Fruit fly (Drosophila melanogaster) whole organism, embryonic: ENCODE measurements around the gene TrpA1.

Experiments used
- ATbp ChIP-seq: fragments of 200-800 bp; sonication (Bioruptor generic); optimal IDR thresholded peaks from 2 replicates; lab custom pipeline; 2017; ENCODE audit warnings: missing biosample characterization, mild to moderate bottlenecking, missing genetic modification characterization, missing genetic modification reagents
- Asciz ChIP-seq: fragments of 200-800 bp; sonication (Bioruptor generic); optimal IDR thresholded peaks from 2 replicates; lab custom pipeline; 2017; ENCODE audit warnings: missing biosample characterization, mild to moderate bottlenecking, missing genetic modification characterization, missing genetic modification reagents
- Awh ChIP-seq: fragments of 200-800 bp; sonication (Bioruptor generic); IDR thresholded peaks from 2 replicates; pipeline ENCODE4, ENCODE4 v1.3.6; 2022; ENCODE audit warnings: missing biosample characterization, missing genetic modification characterization
- CG11093 ChIP-seq: fragments of 200-800 bp; sonication (Bioruptor generic); IDR thresholded peaks from 3 replicates; pipeline ENCODE4 v1.3.6; 2022; ENCODE audit warnings: missing biosample characterization, missing genetic modification characterization
- CG11504 ChIP-seq: fragments of 200-800 bp; sonication (Bioruptor generic); optimal IDR thresholded peaks from 3 replicates; lab custom pipeline; 2019; ENCODE audit warnings: missing biosample characterization, mild to moderate bottlenecking, missing genetic modification characterization, moderate library complexity
- CG11723 ChIP-seq: fragments of 200-800 bp; sonication (Bioruptor generic); optimal IDR thresholded peaks from 2 replicates; lab custom pipeline; 2017; ENCODE audit warnings: missing biosample characterization, mild to moderate bottlenecking, missing genetic modification characterization
- CG12155 ChIP-seq: fragments of 200-800 bp; sonication (Bioruptor generic); optimal IDR thresholded peaks from 3 replicates; lab custom pipeline; 2016; ENCODE audit warnings: missing biosample characterization, missing genetic modification characterization
- CG12219 ChIP-seq: fragments of 200-800 bp; sonication (Bioruptor generic); optimal IDR thresholded peaks from 3 replicates; lab custom pipeline; 2018; ENCODE audit warnings: missing biosample characterization, mild to moderate bottlenecking, missing genetic modification characterization
- CG12659 ChIP-seq: fragments of 200-800 bp; sonication (Bioruptor generic); optimal IDR thresholded peaks from 3 replicates; lab custom pipeline; 2017; ENCODE audit warnings: mild to moderate bottlenecking, missing biosample characterization, missing genetic modification reagents, missing genetic modification characterization
- CG13894 ChIP-seq: fragments of 200-800 bp; sonication (Bioruptor generic); optimal IDR thresholded peaks from 3 replicates; lab custom pipeline; 2018; ENCODE audit warnings: missing biosample characterization, mild to moderate bottlenecking, missing genetic modification characterization, moderate library complexity
- CG1602 ChIP-seq: fragments of 200-800 bp; sonication (Bioruptor generic); optimal IDR thresholded peaks from 3 replicates; lab custom pipeline; 2016; ENCODE audit warnings: missing biosample characterization, missing genetic modification characterization
- CG18011 ChIP-seq: fragments of 200-800 bp; sonication (Bioruptor generic); optimal IDR thresholded peaks from 2 replicates; lab custom pipeline; 2017; ENCODE audit warnings: missing biosample characterization, missing genetic modification characterization, mild to moderate bottlenecking, moderate library complexity, missing genotype
- CG18262 ChIP-seq: fragments of 200-800 bp; optimal IDR thresholded peaks from 3 replicates; lab custom pipeline; 2019; ENCODE audit warnings: missing biosample characterization, mild to moderate bottlenecking, missing genetic modification characterization, moderate library complexity
- CG18599 ChIP-seq: fragments of 200-800 bp; sonication (Bioruptor generic); optimal IDR thresholded peaks from 3 replicates; lab custom pipeline; 2017; ENCODE audit warnings: missing biosample characterization, missing genetic modification characterization, mild to moderate bottlenecking, moderate library complexity, missing genetic modification reagents
- CG30020 ChIP-seq: fragments of 200-800 bp; optimal IDR thresholded peaks from 2 replicates; lab custom pipeline; 2019; ENCODE audit warnings: missing biosample characterization, mild to moderate bottlenecking, missing genetic modification characterization, moderate library complexity
- CG31365 ChIP-seq: fragments of 200-800 bp; sonication (Bioruptor generic); optimal IDR thresholded peaks from 2 replicates; lab custom pipeline; 2018; ENCODE audit warnings: missing biosample characterization, mild to moderate bottlenecking, missing genetic modification characterization
- CG31441 ChIP-seq: fragments of 200-800 bp; sonication (Bioruptor generic); IDR thresholded peaks from 2 replicates; pipeline ENCODE4 v1.3.6; 2022; ENCODE audit warnings: missing biosample characterization, missing genetic modification characterization
- CG4617 ChIP-seq: fragments of 200-800 bp; sonication (Bioruptor generic); optimal IDR thresholded peaks from 3 replicates; lab custom pipeline; 2016; ENCODE audit warnings: missing biosample characterization, missing genetic modification characterization, borderline replicate concordance
- CG6683 ChIP-seq: fragments of 200-800 bp; sonication (Bioruptor generic); optimal IDR thresholded peaks from 2 replicates; lab custom pipeline; 2017; ENCODE audit warnings: missing biosample characterization, mild to moderate bottlenecking, missing genetic modification characterization, missing genetic modification reagents
- CG7372 ChIP-seq: fragments of 200-800 bp; sonication (Bioruptor generic); IDR thresholded peaks from 2 replicates; pipeline ENCODE4 v1.3.6; 2022; ENCODE audit warnings: missing biosample characterization, missing genetic modification characterization
- CG7556 ChIP-seq: fragments of 200-800 bp; sonication (Bioruptor generic); optimal IDR thresholded peaks from 2 replicates; lab custom pipeline; 2017; ENCODE audit warnings: missing biosample characterization, mild to moderate bottlenecking, missing genetic modification characterization
- CG7839 ChIP-seq: fragments of 200-800 bp; sonication (Bioruptor generic); optimal IDR thresholded peaks from 3 replicates; lab custom pipeline; 2018; ENCODE audit warnings: missing biosample characterization, mild to moderate bottlenecking, missing genetic modification characterization, moderate library complexity
- CG9727 ChIP-seq: fragments of 200-800 bp; sonication (Bioruptor generic); optimal IDR thresholded peaks from 3 replicates; lab custom pipeline; 2017; ENCODE audit warnings: missing biosample characterization, mild to moderate bottlenecking, missing genetic modification characterization
- CG9876 ChIP-seq: fragments of 200-800 bp; sonication (Bioruptor generic); optimal IDR thresholded peaks from 2 replicates; lab custom pipeline; 2016; ENCODE audit warnings: missing biosample characterization, missing genetic modification characterization
- CHES-1-like ChIP-seq: fragments of 200-800 bp; sonication (Bioruptor generic); optimal IDR thresholded peaks from 2 replicates; lab custom pipeline; 2016; ENCODE audit warnings: missing biosample characterization, missing genetic modification characterization
- Chrac-16 ChIP-seq: fragments of 200-800 bp; sonication (Bioruptor generic); optimal IDR thresholded peaks from 3 replicates; lab custom pipeline; 2016; ENCODE audit warnings: missing biosample characterization, missing genetic modification characterization
- D ChIP-seq, 2 experiments: fragments of 200-800 bp in 1 of 2; fragments of >200 bp in 1 of 2; sonication (Bioruptor generic) in 1 of 2; optimal IDR thresholded peaks; 2 replicates in 1 of 2; 3 replicates in 1 of 2; lab custom pipeline; 2017; ENCODE audit warnings: mild to moderate bottlenecking in 1 of 2, missing biosample characterization in 1 of 2, missing genetic modification characterization in 1 of 2, missing genetic modification reagents in 1 of 2
- D19A ChIP-seq: fragments of 200-800 bp; optimal IDR thresholded peaks from 3 replicates; lab custom pipeline; 2019; ENCODE audit warnings: missing biosample characterization, mild to moderate bottlenecking, missing genetic modification characterization, moderate library complexity
- Elba2 ChIP-seq: fragments of 200-800 bp; sonication (Bioruptor generic); optimal IDR thresholded peaks from 3 replicates; lab custom pipeline; 2016; ENCODE audit warnings: missing biosample characterization, missing genetic modification characterization
- HLH54F ChIP-seq: fragments of 200-800 bp; sonication (Bioruptor generic); optimal IDR thresholded peaks from 3 replicates; lab custom pipeline; 2016; ENCODE audit warnings: missing biosample characterization, missing genetic modification characterization
- Hey ChIP-seq: fragments of 200-800 bp; sonication (Bioruptor generic); optimal IDR thresholded peaks from 3 replicates; lab custom pipeline; 2018; ENCODE audit warnings: missing biosample characterization, mild to moderate bottlenecking, missing genetic modification characterization
- Hr3 ChIP-seq: fragments of 200-800 bp; sonication (Bioruptor generic); optimal IDR thresholded peaks from 3 replicates; lab custom pipeline; 2016; ENCODE audit warnings: missing biosample characterization, missing genetic modification characterization
- MBD-R2 ChIP-seq: fragments of 200-800 bp; sonication (Bioruptor generic); IDR thresholded peaks from 2 replicates; pipeline ENCODE4 v1.3.6; 2022; ENCODE audit warnings: missing biosample characterization, missing genetic modification characterization
- NC2β ChIP-seq: fragments of 200-800 bp; sonication (Bioruptor generic); optimal IDR thresholded peaks from 2 replicates; lab custom pipeline; 2016; ENCODE audit warnings: missing biosample characterization, missing genetic modification characterization
- PHDP ChIP-seq: fragments of 200-800 bp; sonication (Bioruptor generic); optimal IDR thresholded peaks from 3 replicates; lab custom pipeline; 2018; ENCODE audit warnings: missing biosample characterization, mild to moderate bottlenecking, missing genetic modification characterization, moderate library complexity
- Sox100B ChIP-seq: fragments of 200-800 bp; sonication (Bioruptor generic); optimal IDR thresholded peaks from 3 replicates; lab custom pipeline; 2018; ENCODE audit warnings: missing biosample characterization, mild to moderate bottlenecking, missing genetic modification characterization
- Sox102F ChIP-seq: fragments of 200-800 bp; sonication (Bioruptor generic); optimal IDR thresholded peaks from 2 replicates; lab custom pipeline; 2018; ENCODE audit warnings: missing biosample characterization, mild to moderate bottlenecking, missing genetic modification characterization, moderate library complexity
- Xbp1 ChIP-seq: fragments of 200-800 bp; sonication (Bioruptor generic); optimal IDR thresholded peaks from 3 replicates; lab custom pipeline; 2016; ENCODE audit warnings: missing biosample characterization, mild to moderate bottlenecking, missing genetic modification characterization
- dpn ChIP-seq, 2 experiments: fragments of 200-800 bp; sonication (Bioruptor generic); optimal IDR thresholded peaks; 3 replicates each; lab custom pipeline; 2016; ENCODE audit warnings: missing biosample characterization in 2 of 2, missing genetic modification characterization in 2 of 2
- gcm ChIP-seq: fragments of 200-800 bp; sonication (Bioruptor generic); optimal IDR thresholded peaks from 2 replicates; lab custom pipeline; 2019; ENCODE audit warnings: missing biosample characterization, mild to moderate bottlenecking, missing genetic modification characterization, moderate library complexity
- grau ChIP-seq: fragments of 200-800 bp; optimal IDR thresholded peaks from 3 replicates; lab custom pipeline; 2019; ENCODE audit warnings: missing biosample characterization, mild to moderate bottlenecking, missing genetic modification characterization, moderate library complexity
- lilli ChIP-seq: fragments of 200-800 bp; sonication (Bioruptor generic); optimal IDR thresholded peaks from 3 replicates; lab custom pipeline; 2016; ENCODE audit warnings: missing biosample characterization, missing genetic modification characterization
- nerfin-1 ChIP-seq: fragments of 200-800 bp; sonication (Bioruptor generic); optimal IDR thresholded peaks from 3 replicates; lab custom pipeline; 2019; ENCODE audit warnings: missing biosample characterization, mild to moderate bottlenecking, missing genetic modification characterization, moderate library complexity
- pnt ChIP-seq: fragments of 200-800 bp; sonication (Bioruptor generic); optimal IDR thresholded peaks from 3 replicates; lab custom pipeline; 2016; ENCODE audit warnings: missing biosample characterization, missing genetic modification characterization
- prd ChIP-seq, 3 experiments: fragments of >200 bp in 2 of 3; fragments of 200-800 bp in 1 of 3; sonication (Bioruptor generic) in 1 of 3; optimal IDR thresholded peaks in 2 of 3; IDR thresholded peaks in 1 of 3; 2 replicates in 2 of 3; 3 replicates in 1 of 3; pipeline versions ENCODE4 v1.3.6 to Lab custom; 2017 to 2022; ENCODE audit warnings: missing biosample characterization in 1 of 3, missing genetic modification characterization in 1 of 3
- ranshi ChIP-seq: fragments of 200-800 bp; sonication (Bioruptor generic); IDR thresholded peaks from 2 replicates; pipeline ENCODE4 v1.3.6; 2022; ENCODE audit warnings: missing biosample characterization, missing genetic modification characterization
- ttk ChIP-seq: fragments of 200-800 bp; sonication (Bioruptor generic); IDR thresholded peaks from 2 replicates; pipeline ENCODE4 v2.1.2; 2022; ENCODE audit warnings: missing biosample characterization, missing genetic modification characterization
- unpg ChIP-seq: fragments of 200-800 bp; sonication (Bioruptor generic); optimal IDR thresholded peaks from 3 replicates; lab custom pipeline; 2018; ENCODE audit warnings: missing biosample characterization, mild to moderate bottlenecking, missing genetic modification characterization, moderate library complexity
- zf30C ChIP-seq: fragments of 200-800 bp; sonication (Bioruptor generic); optimal IDR thresholded peaks from 3 replicates; lab custom pipeline; 2018; ENCODE audit warnings: missing biosample characterization, mild to moderate bottlenecking, missing genetic modification characterization

TrpA1 gene

DNA sequence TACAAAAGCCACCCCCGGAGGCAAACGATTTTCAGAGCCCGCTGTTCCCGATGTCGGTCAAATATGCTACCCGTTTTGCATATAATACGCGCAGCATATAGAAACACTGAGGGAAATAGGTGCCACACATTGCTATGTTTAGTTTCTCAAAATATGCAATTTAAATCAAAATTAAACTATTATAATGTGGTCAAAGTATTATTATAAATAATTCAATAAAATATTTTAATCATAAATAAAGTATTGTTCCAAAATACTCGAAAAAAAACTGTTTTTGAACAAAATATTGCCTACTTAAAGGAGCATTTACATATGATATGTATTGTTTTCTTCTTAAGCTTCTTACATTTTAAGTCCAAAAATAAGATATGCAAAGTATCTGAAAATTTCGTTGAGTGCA, 46.0 kb upstream of the TrpA1 start (continued):
- peak; percentile 46 for TF ChIP-seq nerfin-1 (tag; lab: Kevin White, UChicago)
- no peak for TF ChIP-seq MBD-R2 (GFP tag; lab: Robert Waterston, UW)
- TF ChIP-seq NC2β (GFP tag; lab: Kevin White, UChicago), result no peak
- no peak for TF ChIP-seq CG4617
- TF ChIP-seq CG31365, result no peak
- no peak for TF ChIP-seq HLH54F
- TF ChIP-seq Xbp1 (GFP tag; lab: Kevin White, UChicago), result peak; percentile 31
- no peak for TF ChIP-seq Awh (GFP tag; lab: Robert Waterston, UW)
- peak; percentile 37 for TF ChIP-seq CG9727 (GFP tag; lab: Kevin White, UChicago)
- TF ChIP-seq PHDP (tag; lab: Kevin White, UChicago), result peak; percentile 59
- TF ChIP-seq CG7839, result peak; percentile 68
- peak; percentile 47 for TF ChIP-seq CG12659 (GFP tag; lab: Kevin White, UChicago)
- peak; percentile 56 for TF ChIP-seq CG18599 (GFP tag; lab: Kevin White, UChicago)
- TF ChIP-seq CG9876, result no peak
- no peak for TF ChIP-seq CG1602 (GFP tag; lab: Kevin White, UChicago)
- peak; percentile 67 for TF ChIP-seq D19A (tag; lab: Kevin White, UChicago)
- TF ChIP-seq CG6683 (GFP tag; lab: Kevin White, UChicago), result no peak
- no peak for TF ChIP-seq CG12155
- peak; percentile 13 for TF ChIP-seq zf30C (GFP tag; lab: Kevin White, UChicago)
- no peak for TF ChIP-seq CHES-1-like (GFP tag; lab: Kevin White, UChicago)
- TF ChIP-seq Hey (tag; lab: Kevin White, UChicago), result no peak
- TF ChIP-seq CG11504 (tag; lab: Kevin White, UChicago), result peak; percentile 81
- no peak for TF ChIP-seq CG12219
- no peak for TF ChIP-seq CG7372 (GFP tag; lab: Robert Waterston, UW)
- peak in 1 of 2 experiments; percentile 43 for TF ChIP-seq dpn (GFP tag; optimal IDR thresholded peaks at IDR 0.05; lab: Kevin White, UChicago)
- TF ChIP-seq gcm (GFP tag; lab: Kevin White, UChicago), result peak; percentile 39
- TF ChIP-seq lilli (GFP tag; lab: Kevin White, UChicago), result no peak
- peak; percentile 70 for TF ChIP-seq grau
- TF ChIP-seq CG31441 (GFP tag; lab: Robert Waterston, UW), result peak; percentile 84
- peak; percentile 78 for TF ChIP-seq Sox102F (GFP tag; lab: Kevin White, UChicago)
- no peak for TF ChIP-seq CG11093
- TF ChIP-seq CG18011, result no peak
- TF ChIP-seq unpg (GFP tag; lab: Kevin White, UChicago), result peak; percentile 51
- 0 out of 2 replicates have a peak, but pooled peaks have one; percentile 23 for TF ChIP-seq ttk (GFP tag; lab: Robert Waterston, UW)
- TF ChIP-seq prd (optimal IDR thresholded peaks at IDR 0.05; lab: Kevin White, UChicago), result no peak
- peak; percentile 37; the same call in 1 of the 3 replicates for TF ChIP-seq prd (GFP tag; IDR thresholded peaks at IDR 0.05; lab: Robert Waterston, UW)
- TF ChIP-seq CG13894, result peak; percentile 57
- no peak for TF ChIP-seq ranshi (GFP tag; lab: Robert Waterston, UW)
- peak; percentile 72 for TF ChIP-seq Sox100B (GFP tag; lab: Kevin White, UChicago)
- peak; percentile 5 for TF ChIP-seq CG11723
- peak; percentile 41 for TF ChIP-seq Asciz (GFP tag; lab: Kevin White, UChicago)
- peak; percentile 34 for TF ChIP-seq ATbp (GFP tag; lab: Kevin White, UChicago)
- no peak for TF ChIP-seq D (optimal IDR thresholded peaks at IDR 0.05; lab: Kevin White, UChicago)
- TF ChIP-seq D (GFP tag; optimal IDR thresholded peaks at IDR 0.05; lab: Kevin White, UChicago), result peak; percentile 33
- no peak for TF ChIP-seq Elba2 (GFP tag; lab: Kevin White, UChicago)
- TF ChIP-seq Hr3 (GFP tag; lab: Kevin White, UChicago), result peak; percentile 60
- no peak for TF ChIP-seq pnt (GFP tag; lab: Kevin White, UChicago)
- TF ChIP-seq CG18262 (tag; lab: Kevin White, UChicago), result peak; percentile 81
- TF ChIP-seq Chrac-16 (GFP tag; lab: Kevin White, UChicago), result peak; percentile 18
- TF ChIP-seq CG7556 (GFP tag; lab: Kevin White, UChicago), result peak; percentile 74
- peak; percentile 2 for TF ChIP-seq CG30020 (tag; lab: Kevin White, UChicago)
